Worm (Caenorhabditis elegans): ENCODE data around the gene Y38C1AA.6.

ce11 chrIV:186110-186509 is 23.5 kb downstream of the Y38C1AA.6 start:
- TF ChIP-seq ztf-11 (tag; optimal IDR thresholded peaks at IDR 0.05) (no peak), flh-1 (GFP tag; optimal IDR thresholded peaks at IDR 0.05) (no peak), nhr-28 (tag; optimal IDR thresholded peaks at IDR 0.05) (no peak), sem-2 (GFP tag; optimal IDR thresholded peaks at IDR 0.05) (no peak), cnd-1 (tag; optimal IDR thresholded peaks at IDR 0.05) (no peak), pha-4 (tag; optimal IDR thresholded peaks at IDR 0.05) (no peak), ces-1 (GFP tag; optimal IDR thresholded peaks at IDR 0.05) (peak; percentile 71), nhr-237 (tag; optimal IDR thresholded peaks at IDR 0.05) (no peak), elt-1 (tag; optimal IDR thresholded peaks at IDR 0.05; ENCODE audit: borderline replicate concordance, insufficient read depth) (no peak), unc-39 (tag; optimal IDR thresholded peaks at IDR 0.05) (no peak), lin-13 (tag; optimal IDR thresholded peaks at IDR 0.05) (no peak), snpc-4 (tag; optimal IDR thresholded peaks at IDR 0.05) (no peak), bed-3 (GFP tag; optimal IDR thresholded peaks at IDR 0.05) (no peak), ham-2 (GFP tag; optimal IDR thresholded peaks at IDR 0.05) (no peak)
